Fruit fly (Drosophila melanogaster) whole organism, larva: Measurements from ENCODE around the gene CG5062.

Experiments
- noc ChIP-seq: fragments of 200-800 bp; sonication (Bioruptor generic); optimal IDR thresholded peaks from 3 replicates; lab custom pipeline; 2019; ENCODE audit warnings: missing biosample characterization, mild to moderate bottlenecking, missing genetic modification characterization, moderate library complexity

The CG5062 gene

dm6 chrX:5182269-5182668, at the start of gene CG5062:
TSS of gene CG5062 (minus strand) at chrX:5182369.
- no peak for TF ChIP-seq noc

DNA sequence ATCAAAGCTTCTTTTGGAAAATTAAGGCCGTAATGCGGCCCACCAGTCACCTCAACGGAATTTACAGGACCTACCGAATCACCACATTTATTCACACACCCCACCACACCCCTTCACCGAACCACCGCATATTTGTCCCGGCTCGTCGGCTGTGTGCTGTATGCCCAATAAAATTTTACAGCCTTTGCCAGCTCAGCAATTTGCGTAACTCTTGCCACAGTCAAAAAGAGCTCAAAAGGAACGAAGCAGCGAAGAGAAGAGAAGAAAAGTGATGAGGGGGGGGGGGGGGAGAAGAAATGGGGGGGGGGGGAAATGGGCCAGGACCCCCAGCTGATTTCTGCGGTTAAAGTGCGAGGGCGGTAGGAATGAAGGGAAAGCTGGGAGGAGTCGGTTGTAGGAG, 24.0 kb upstream of the CG5062 start:
- no peak for TF ChIP-seq noc

dm6 chrX:5203674-5204073, 21.5 kb upstream of the CG5062 start:
- TF ChIP-seq noc, result no peak

DNA sequence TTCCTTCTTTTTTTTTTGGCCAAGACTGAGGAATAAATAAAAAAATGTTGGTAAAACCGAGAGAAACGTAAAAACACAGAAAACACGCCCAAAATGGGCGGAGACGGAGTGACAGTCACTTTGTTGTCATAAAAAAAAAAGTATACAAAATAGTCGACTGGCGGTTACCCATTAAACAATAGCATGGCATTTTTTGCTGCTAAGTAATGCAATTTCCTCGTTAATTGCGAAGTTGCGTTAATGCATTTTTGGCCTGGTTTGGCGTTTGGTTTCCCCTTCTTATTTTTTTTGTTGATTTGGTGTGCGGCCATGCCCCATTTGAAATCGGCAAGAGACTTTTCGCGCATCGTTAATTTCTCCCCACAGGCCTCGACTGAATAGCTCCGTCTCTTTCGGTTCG, 7.1 kb upstream of the CG5062 start:
- no peak for TF ChIP-seq noc

DNA sequence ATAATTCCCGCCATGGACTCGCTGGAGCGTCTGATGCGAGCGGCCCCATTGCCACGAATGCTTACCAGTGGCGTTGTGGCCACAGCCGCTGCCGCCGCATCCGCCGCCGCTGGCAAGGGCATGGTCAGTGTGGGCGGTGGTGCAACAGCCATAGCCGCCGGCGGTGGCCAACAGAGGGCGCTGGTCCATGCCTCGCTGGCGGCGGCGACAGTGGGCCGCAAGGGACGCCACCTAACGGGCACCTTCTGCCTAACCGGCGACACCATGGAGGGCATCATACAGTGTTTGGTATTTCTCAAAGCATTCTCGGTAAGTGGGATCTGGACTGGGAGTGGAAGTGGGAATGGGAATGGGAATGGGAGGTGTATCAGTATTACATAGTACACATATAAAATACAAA, 5.0 kb upstream of the CG5062 start:
- TF ChIP-seq noc, result no peak

DNA sequence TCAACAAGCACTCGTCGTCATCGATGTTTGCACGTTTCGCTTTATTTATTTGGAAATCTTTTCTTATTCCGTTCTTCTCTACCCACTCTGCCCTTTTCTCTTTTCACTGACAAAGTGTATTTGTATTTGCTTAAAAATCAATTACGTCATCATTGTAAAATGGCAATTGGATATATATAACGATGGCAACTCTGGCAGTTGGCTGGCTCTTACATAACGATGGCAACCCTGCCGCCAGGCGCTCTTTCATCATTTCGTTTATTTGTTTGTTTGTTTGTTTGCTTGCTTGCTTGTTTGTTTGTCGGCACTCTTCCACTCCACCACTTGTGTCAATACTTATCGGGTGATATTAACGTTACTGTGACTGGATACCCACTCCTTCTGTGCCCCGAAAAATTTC, 14.0 kb downstream of the CG5062 start:
- TF ChIP-seq noc, result no peak

- TF ChIP-seq noc, result no peak
Measured at dm6 chrX:5164924-5165323, 17.2 kb downstream of the CG5062 start.

DNA sequence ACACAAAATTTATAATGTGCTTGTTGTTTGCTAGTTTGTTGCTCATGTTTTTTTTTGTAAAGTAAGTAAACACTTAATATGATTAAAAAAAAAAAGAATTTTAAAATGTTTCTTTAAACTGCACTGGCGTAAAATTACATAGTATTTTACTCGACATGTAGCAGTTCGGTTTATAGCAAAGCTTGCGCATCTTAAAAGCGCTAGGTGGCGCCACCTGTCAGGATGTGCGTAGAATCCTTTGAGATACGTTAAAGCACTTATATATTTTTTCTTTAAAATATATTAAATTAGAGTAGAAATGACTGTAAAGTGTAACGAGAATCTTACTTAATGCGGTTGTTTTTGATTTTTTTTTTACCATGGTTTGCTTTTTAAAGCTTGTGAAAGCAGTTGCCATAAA, 29.3 kb downstream of the CG5062 start:
- TF ChIP-seq noc, result no peak

dm6 chrX:5143810-5144209, 38.4 kb downstream of the CG5062 start:
- TF ChIP-seq noc, result no peak

- no peak for TF ChIP-seq noc
Measured at dm6 chrX:5131598-5131997, 50.6 kb downstream of the CG5062 start, which contains the start of gene Rpn13R. TSS of gene Rpn13R (plus strand) at chrX:5131898.
